Fruit fly (Drosophila melanogaster): ENCODE measurements around the gene elg1.
A peak's percentile ranks its signal among the peaks of the same experiment; 100 is the strongest.

elg1 gene

DNA sequence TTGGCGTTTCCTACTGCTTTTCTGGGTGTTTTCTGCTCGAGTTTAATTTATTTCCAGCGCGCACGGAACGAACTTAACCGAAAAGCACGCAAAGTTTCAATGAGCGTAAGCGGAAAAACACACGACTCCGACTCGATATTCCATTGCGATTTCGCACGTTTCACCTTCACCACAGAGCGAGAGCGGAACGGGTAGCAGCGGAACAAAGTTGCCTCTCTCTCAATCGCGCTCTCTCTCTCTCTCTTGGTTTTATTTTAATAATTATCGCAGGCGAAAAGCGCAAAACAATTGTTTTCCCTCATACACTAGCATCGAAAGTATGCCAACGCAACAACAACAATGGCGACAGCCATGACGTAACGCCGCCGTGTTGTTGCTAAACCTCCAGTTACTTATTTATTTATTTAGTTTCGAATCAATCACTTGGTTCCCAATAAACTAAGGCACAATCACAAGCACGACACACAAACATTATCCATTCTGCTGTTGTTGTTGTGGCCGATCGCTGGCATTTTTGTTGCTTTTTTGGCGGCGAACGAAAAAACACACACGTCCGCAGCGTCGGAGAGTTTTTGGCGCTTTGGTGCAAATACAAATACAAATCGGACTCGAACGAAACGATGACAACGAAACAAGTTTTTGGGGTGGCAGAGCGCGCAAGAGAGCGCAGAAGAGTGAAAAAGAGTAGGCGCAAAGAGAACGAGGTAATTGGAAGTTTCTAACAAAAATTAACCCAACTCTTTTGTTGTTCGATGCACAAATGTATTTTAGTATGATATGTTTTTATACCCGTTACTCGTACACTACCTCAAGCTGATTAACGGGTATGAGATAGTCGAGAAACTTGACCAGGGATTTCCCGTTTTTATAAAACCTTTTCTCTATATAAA is 32.6 kb downstream of the elg1 start, which contains the start of gene CG5151 (continued):
- TF ChIP-seq CG4854 (GFP tag; optimal IDR thresholded peaks at IDR 0.05) (no peak), H15 (GFP tag; IDR thresholded peaks at IDR 0.05) (no peak), CG2889 (GFP tag; IDR thresholded peaks at IDR 0.05) (no peak), CG18476 (GFP tag; optimal IDR thresholded peaks at IDR 0.05) (no peak), Pdp1 (GFP tag; optimal IDR thresholded peaks at IDR 0.05) (peak in 1 of 2 experiments; percentile 95), chinmo (GFP tag; IDR thresholded peaks at IDR 0.05; ENCODE audit: partially characterized antibody) (peak; percentile 82; the same call in 2 of the 4 replicates), Ravus (GFP tag; IDR thresholded peaks at IDR 0.05) (no peak), CG11247 (GFP tag; IDR thresholded peaks at IDR 0.05) (no peak), Dll (GFP tag; IDR thresholded peaks at IDR 0.05; ENCODE audit: partially characterized antibody) (peak; percentile 58; the same call in 2 of the 4 replicates), CG14667 (GFP tag; IDR thresholded peaks at IDR 0.05) (no peak), ftz-f1 (GFP tag; optimal IDR thresholded peaks at IDR 0.05) (no peak), Xrp1 (GFP tag; IDR thresholded peaks at IDR 0.05) (no peak; the same call in 1 of the 2 replicates), ato (GFP tag; IDR thresholded peaks at IDR 0.05; ENCODE audit: partially characterized antibody) (peak; percentile 88), CG42726 (GFP tag; IDR thresholded peaks at IDR 0.05; ENCODE audit: partially characterized antibody) (peak; percentile 38; the same call in 1 of the 2 replicates), CG14050 (GFP tag; IDR thresholded peaks at IDR 0.05) (no peak), Dbx (GFP tag; IDR thresholded peaks at IDR 0.05) (peak; percentile 28; the same call in 1 of the 3 replicates), sna (GFP tag; IDR thresholded peaks at IDR 0.05; ENCODE audit: partially characterized antibody) (peak; percentile 74), gcm (GFP tag; optimal IDR thresholded peaks at IDR 0.05) (peak; percentile 0), CG17361 (GFP tag; IDR thresholded peaks at IDR 0.05) (peak; percentile 44; the same call in 1 of the 3 replicates), Dref (GFP tag; IDR thresholded peaks at IDR 0.05) (no peak), CG31224 (GFP tag; IDR thresholded peaks at IDR 0.05) (no peak), onecut (GFP tag; IDR thresholded peaks at IDR 0.05) (no peak), sr (GFP tag; IDR thresholded peaks at IDR 0.05) (no peak), Scr (GFP tag; IDR thresholded peaks at IDR 0.05; ENCODE audit: partially characterized antibody) (peak; percentile 69), gro (GFP tag; optimal IDR thresholded peaks at IDR 0.05) (peak; percentile 10), CG12155 (GFP tag; optimal IDR thresholded peaks at IDR 0.05) (no peak), CG11695 (GFP tag; IDR thresholded peaks at IDR 0.05) (no peak), CG17385 (GFP tag; optimal IDR thresholded peaks at IDR 0.05) (peak; percentile 13), CG12659 (GFP tag; optimal IDR thresholded peaks at IDR 0.05) (peak; percentile 36), tap (tag; optimal IDR thresholded peaks at IDR 0.05) (no peak), CG12299 (tag; optimal IDR thresholded peaks at IDR 0.05) (peak; percentile 64), gsb-n (tag; optimal IDR thresholded peaks at IDR 0.05) (no peak), CG4617 (GFP tag; optimal IDR thresholded peaks at IDR 0.05; ENCODE audit: borderline replicate concordance) (no peak), CG3847 (GFP tag; IDR thresholded peaks at IDR 0.05) (no peak), MTF-1 (GFP tag; optimal IDR thresholded peaks at IDR 0.05; ENCODE audit: borderline replicate concordance) (peak; percentile 38), fu2 (GFP tag; optimal IDR thresholded peaks at IDR 0.05) (no peak), stwl (tag; optimal IDR thresholded peaks at IDR 0.05) (no peak), Deaf1 (tag; optimal IDR thresholded peaks at IDR 0.05) (peak; percentile 59), CG4282 (GFP tag; optimal IDR thresholded peaks at IDR 0.05) (no peak), CG10321 (GFP tag; IDR thresholded peaks at IDR 0.05) (no peak), CG7963 (GFP tag; IDR thresholded peaks at IDR 0.05; ENCODE audit: partially characterized antibody) (peak; percentile 82)
